Worm (Caenorhabditis elegans) whole organism, L1 larva: Measurements from ENCODE around the gene eri-3.

Experiments used
- aha-1 ChIP-seq: fragments of 150-350 bp; optimal IDR thresholded peaks from 2 replicates; lab custom pipeline; 2014; ENCODE audit warnings: missing biosample characterization, missing genetic modification characterization
- elt-2 ChIP-seq: sonication (generic microtip); optimal IDR thresholded peaks from 2 replicates; lab custom pipeline; 2016; ENCODE audit warnings: missing genetic modification characterization, mild to moderate bottlenecking, inconsistent platforms, missing compliant biosample characterization, missing genetic modification reagents
- nhr-20 ChIP-seq: sonication (generic microtip); optimal IDR thresholded peaks from 2 replicates; lab custom pipeline; 2016; ENCODE audit warnings: mild to moderate bottlenecking, missing genetic modification characterization, missing compliant biosample characterization

eri-3 gene

DNA sequence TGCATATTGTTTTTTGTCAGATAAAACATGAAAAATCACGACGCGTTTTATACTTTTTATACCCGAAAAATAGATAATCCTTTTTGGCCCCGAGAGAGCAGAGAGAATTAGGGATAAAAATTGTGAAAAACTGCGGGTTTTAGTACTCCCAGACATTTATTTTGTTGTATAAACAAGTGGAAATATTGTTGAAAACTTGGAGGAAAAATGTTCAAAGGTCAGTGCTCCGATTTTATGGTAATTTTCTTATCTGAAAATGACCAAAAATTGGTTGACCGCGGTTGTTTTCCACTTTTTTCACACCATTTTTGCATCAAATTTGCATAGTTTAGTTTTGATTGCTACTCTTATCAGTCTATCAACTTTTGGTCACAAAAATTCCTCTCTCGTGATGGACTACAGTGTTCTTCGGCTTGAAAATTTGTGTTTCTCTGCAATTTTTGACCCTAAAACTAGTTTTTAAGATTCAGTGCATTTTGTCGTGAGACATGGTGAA, 48.8 kb downstream of the eri-3 start, which contains the start of gene dlhd-1:
dlhd-1 (minus strand) TSS at position 51 of the 496 bp plus-strand sequence.
- TF ChIP-seq elt-2 (peak; percentile 58), nhr-20 (tag; lab: Kevin White, UChicago) (peak; percentile 44), aha-1 (no peak)
